Worm (Caenorhabditis elegans) whole organism, mixed stage, embryonic: ENCODE measurements around the gene C44C11.6.

Experiments
- M03D4.4 ChIP-seq: sonication (generic microtip); optimal IDR thresholded peaks from 2 replicates; lab custom pipeline; 2017; ENCODE audit warnings: mild to moderate bottlenecking, missing genetic modification characterization, missing compliant biosample characterization
- bed-3 ChIP-seq: fragments of 200-800 bp; sonication (Bioruptor generic); optimal IDR thresholded peaks from 3 replicates; lab custom pipeline; 2018; ENCODE audit warnings: mild to moderate bottlenecking, missing genetic modification characterization, moderate library complexity, missing compliant biosample characterization
- blmp-1 ChIP-seq: fragments of 150-350 bp; optimal IDR thresholded peaks from 2 replicates; lab custom pipeline; 2014; ENCODE audit warnings: missing biosample characterization, missing genetic modification characterization
- ceh-43 ChIP-seq: fragments of 200-800 bp; sonication (Bioruptor generic); optimal IDR thresholded peaks from 2 replicates; lab custom pipeline; 2018; ENCODE audit warnings: mild to moderate bottlenecking, missing genetic modification characterization, moderate library complexity, missing compliant biosample characterization
- ceh-83 ChIP-seq: fragments of 200-800 bp; sonication (Bioruptor generic); optimal IDR thresholded peaks from 2 replicates; lab custom pipeline; 2018; ENCODE audit warnings: mild to moderate bottlenecking, missing genetic modification characterization, missing compliant biosample characterization
- ces-1 ChIP-seq: fragments of 150-350 bp; optimal IDR thresholded peaks from 2 replicates; lab custom pipeline; 2014; ENCODE audit warnings: missing biosample characterization, missing genetic modification reagents, missing genetic modification characterization
- cnd-1 ChIP-seq: fragments of 200-800 bp; sonication (Bioruptor generic); optimal IDR thresholded peaks from 2 replicates; lab custom pipeline; 2018; ENCODE audit warnings: mild to moderate bottlenecking, missing genetic modification characterization, missing compliant biosample characterization
- elt-1 ChIP-seq: sonication (generic microtip); optimal IDR thresholded peaks from 2 replicates; lab custom pipeline; 2017; ENCODE audit warnings: missing genetic modification characterization, mild to moderate bottlenecking, missing compliant biosample characterization, antibody characterized with exemption, moderate library complexity, borderline replicate concordance; ENCODE audit not compliant: insufficient read depth
- elt-3 ChIP-seq: fragments of 150-350 bp; optimal IDR thresholded peaks from 2 replicates; lab custom pipeline; 2014; ENCODE audit warnings: missing biosample characterization, missing genetic modification characterization
- flh-1 ChIP-seq: fragments of 200-800 bp; sonication (Bioruptor generic); optimal IDR thresholded peaks from 2 replicates; lab custom pipeline; 2018; ENCODE audit warnings: mild to moderate bottlenecking, missing genetic modification characterization, moderate library complexity, missing compliant biosample characterization
- ham-2 ChIP-seq: fragments of 200-800 bp; sonication (Bioruptor generic); optimal IDR thresholded peaks from 2 replicates; lab custom pipeline; 2018; ENCODE audit warnings: mild to moderate bottlenecking, missing genetic modification characterization, missing compliant biosample characterization
- hlh-1 ChIP-seq: fragments of 150-350 bp; optimal IDR thresholded peaks from 2 replicates; lab custom pipeline; 2014; ENCODE audit warnings: missing biosample characterization, missing genetic modification reagents, missing genetic modification characterization
- lin-13 ChIP-seq: fragments of 150-350 bp; optimal IDR thresholded peaks from 2 replicates; lab custom pipeline; 2014; ENCODE audit warnings: missing biosample characterization, missing genetic modification characterization
- lin-32 ChIP-seq: fragments of 200-800 bp; sonication (Bioruptor generic); optimal IDR thresholded peaks from 2 replicates; lab custom pipeline; 2018; ENCODE audit warnings: mild to moderate bottlenecking, missing genetic modification characterization, missing compliant biosample characterization
- lsy-2 ChIP-seq: fragments of 150-350 bp; optimal IDR thresholded peaks from 2 replicates; lab custom pipeline; 2014; ENCODE audit warnings: missing biosample characterization, missing genetic modification characterization
- mep-1 ChIP-seq: fragments of 150-350 bp; optimal IDR thresholded peaks from 2 replicates; lab custom pipeline; 2017; ENCODE audit warnings: missing biosample characterization, missing genetic modification reagents, missing genetic modification characterization, inconsistent platforms
- nhr-12 ChIP-seq: fragments of 150-350 bp; optimal IDR thresholded peaks from 2 replicates; lab custom pipeline; 2014; ENCODE audit warnings: missing biosample characterization, missing genetic modification characterization
- nhr-2 ChIP-seq: fragments of 150-350 bp; optimal IDR thresholded peaks from 2 replicates; lab custom pipeline; 2014; ENCODE audit warnings: missing biosample characterization, missing genetic modification characterization
- nhr-237 ChIP-seq: fragments of 150-350 bp; optimal IDR thresholded peaks from 2 replicates; lab custom pipeline; 2014; ENCODE audit warnings: missing biosample characterization, missing genetic modification characterization
- nhr-28 ChIP-seq: fragments of 150-350 bp; optimal IDR thresholded peaks from 2 replicates; lab custom pipeline; 2014; ENCODE audit warnings: missing biosample characterization, missing genetic modification characterization
- nhr-76 ChIP-seq: sonication (generic microtip); optimal IDR thresholded peaks from 2 replicates; lab custom pipeline; 2017; ENCODE audit warnings: missing biosample characterization, missing genetic modification characterization
- pha-4 ChIP-seq: fragments of 150-350 bp; optimal IDR thresholded peaks from 2 replicates; lab custom pipeline; 2018; ENCODE audit warnings: missing biosample characterization, missing genetic modification reagents, missing genetic modification characterization
- sem-2 ChIP-seq: fragments of 200-800 bp; sonication (Bioruptor generic); optimal IDR thresholded peaks from 2 replicates; lab custom pipeline; 2018; ENCODE audit warnings: mild to moderate bottlenecking, missing genetic modification characterization, missing compliant biosample characterization
- snpc-4 ChIP-seq: fragments of 150-350 bp; optimal IDR thresholded peaks from 2 replicates; lab custom pipeline; 2014; ENCODE audit warnings: missing biosample characterization, missing genetic modification characterization
- sptf-1 ChIP-seq: sonication (generic microtip); optimal IDR thresholded peaks from 2 replicates; lab custom pipeline; 2017; ENCODE audit warnings: mild to moderate bottlenecking, missing genetic modification characterization, moderate library complexity, missing compliant biosample characterization
- tbx-8 ChIP-seq: fragments of 200-800 bp; sonication (Bioruptor generic); optimal IDR thresholded peaks from 2 replicates; lab custom pipeline; 2018; ENCODE audit warnings: mild to moderate bottlenecking, missing genetic modification characterization, moderate library complexity, missing compliant biosample characterization
- unc-120 ChIP-seq: sonication (generic microtip); optimal IDR thresholded peaks from 2 replicates; lab custom pipeline; 2017; ENCODE audit warnings: missing genetic modification characterization, missing compliant biosample characterization; ENCODE audit not compliant: poor library complexity, severe bottlenecking
- unc-39 ChIP-seq: fragments of 150-350 bp; optimal IDR thresholded peaks from 2 replicates; lab custom pipeline; 2014; ENCODE audit warnings: missing biosample characterization, missing genetic modification characterization
- unc-62 ChIP-seq: fragments of 150-350 bp; optimal IDR thresholded peaks from 2 replicates; lab custom pipeline; 2014; ENCODE audit warnings: missing biosample characterization, missing genetic modification reagents, missing genetic modification characterization
- zip-8 ChIP-seq: fragments of 150-350 bp; optimal IDR thresholded peaks from 2 replicates; lab custom pipeline; 2014; ENCODE audit warnings: missing biosample characterization, missing genetic modification characterization
- ztf-11 ChIP-seq: fragments of 150-350 bp; optimal IDR thresholded peaks from 2 replicates; lab custom pipeline; 2014; ENCODE audit warnings: missing biosample characterization, missing genetic modification characterization

Gene C44C11.6

ce11 chrII:12344787-12345186, at the start of gene C44C11.6:
TSS of gene C44C11.6 (plus strand) at chrII:12344809.
- TF ChIP-seq elt-3 (tag; lab: Kevin White, UChicago) (no peak), ham-2 (GFP tag; lab: Kevin White, UChicago) (no peak), unc-39 (tag; lab: Kevin White, UChicago) (no peak), ceh-43 (GFP tag; lab: Kevin White, UChicago) (no peak)

- TF ChIP-seq nhr-2 (tag; lab: Kevin White, UChicago) (no peak), unc-62 (GFP tag; lab: Kevin White, UChicago) (no peak), nhr-12 (no peak), nhr-237 (tag; lab: Kevin White, UChicago) (no peak), ham-2 (GFP tag; lab: Kevin White, UChicago) (no peak), tbx-8 (no peak), ces-1 (GFP tag; lab: Kevin White, UChicago) (no peak), unc-120 (tag; lab: Kevin White, UChicago) (no peak), ceh-43 (GFP tag; lab: Kevin White, UChicago) (no peak), blmp-1 (tag; lab: Kevin White, UChicago) (no peak), zip-8 (tag; lab: Kevin White, UChicago) (no peak), unc-39 (tag; lab: Kevin White, UChicago) (no peak), sptf-1 (tag; lab: Kevin White, UChicago) (no peak), pha-4 (tag; lab: Kevin White, UChicago) (no peak), elt-3 (tag; lab: Kevin White, UChicago) (no peak), sem-2 (GFP tag; lab: Kevin White, UChicago) (no peak), ztf-11 (no peak)
Observed at ce11 chrII:12296591-12296990, 48.0 kb upstream of the C44C11.6 start.

ce11 chrII:12300680-12301079, 43.9 kb upstream of the C44C11.6 start:
- TF ChIP-seq mep-1 = no peak
- no peak for TF ChIP-seq unc-39 (tag; lab: Kevin White, UChicago)
- TF ChIP-seq sem-2 (GFP tag; lab: Kevin White, UChicago) = no peak
- no peak for TF ChIP-seq elt-1 (tag; lab: Kevin White, UChicago)
- TF ChIP-seq nhr-76 = no peak
- no peak for TF ChIP-seq snpc-4
- no peak for TF ChIP-seq M03D4.4 (tag; lab: Kevin White, UChicago)
- TF ChIP-seq lsy-2 (tag; lab: Kevin White, UChicago) = no peak
- TF ChIP-seq nhr-237 (tag; lab: Kevin White, UChicago) = no peak
- no peak for TF ChIP-seq ztf-11
- TF ChIP-seq nhr-28 (tag; lab: Kevin White, UChicago) = no peak
- no peak for TF ChIP-seq lin-13 (tag; lab: Kevin White, UChicago)
- no peak for TF ChIP-seq lin-32
- no peak for TF ChIP-seq nhr-2 (tag; lab: Kevin White, UChicago)
- TF ChIP-seq flh-1 = no peak
- TF ChIP-seq elt-3 (tag; lab: Kevin White, UChicago) = no peak
- TF ChIP-seq cnd-1 (tag; lab: Kevin White, UChicago) = no peak
- no peak for TF ChIP-seq hlh-1
- TF ChIP-seq ham-2 (GFP tag; lab: Kevin White, UChicago) = no peak
- TF ChIP-seq, all 35 proteins: peak for 0

- TF ChIP-seq elt-3 (tag; lab: Kevin White, UChicago) = no peak
- TF ChIP-seq sptf-1 (tag; lab: Kevin White, UChicago) = no peak
- no peak for TF ChIP-seq cnd-1 (tag; lab: Kevin White, UChicago)
- TF ChIP-seq flh-1 = no peak
- no peak for TF ChIP-seq elt-1 (tag; lab: Kevin White, UChicago)
- TF ChIP-seq ceh-83 (GFP tag; lab: Kevin White, UChicago) = no peak
- TF ChIP-seq blmp-1 (tag; lab: Kevin White, UChicago) = no peak
- TF ChIP-seq lsy-2 (tag; lab: Kevin White, UChicago) = no peak
- TF ChIP-seq lin-32 = no peak
- no peak for TF ChIP-seq nhr-28 (tag; lab: Kevin White, UChicago)
- no peak for TF ChIP-seq bed-3
- TF ChIP-seq tbx-8 = no peak
- TF ChIP-seq sem-2 (GFP tag; lab: Kevin White, UChicago) = no peak
- no peak for TF ChIP-seq unc-62 (GFP tag; lab: Kevin White, UChicago)
- no peak for TF ChIP-seq ham-2 (GFP tag; lab: Kevin White, UChicago)
- no peak for TF ChIP-seq mep-1
- no peak for TF ChIP-seq ceh-43 (GFP tag; lab: Kevin White, UChicago)
- TF ChIP-seq, all 35 proteins: peak for 0
Observed at ce11 chrII:12301233-12301632, 43.4 kb upstream of the C44C11.6 start.
